Worm (Caenorhabditis elegans) whole organism, young adult: Measurements from ENCODE around the gene rgs-7.

ENCODE experiments used
- C17E4.6 ChIP-seq: fragments of 200-800 bp; sonication (Bioruptor generic); IDR thresholded peaks from 2 replicates; pipeline ENCODE4 v1.3.6; 2022; ENCODE audit warnings: missing genetic modification reagents, missing genetic modification characterization, missing compliant biosample characterization
- ZK185.1 ChIP-seq: sonication (generic microtip); optimal IDR thresholded peaks from 2 replicates; lab custom pipeline; 2016; ENCODE audit warnings: mild to moderate bottlenecking, missing genetic modification characterization, missing compliant biosample characterization; ENCODE audit not compliant: poor library complexity, severe bottlenecking
- ama-1 ChIP-seq, 3 experiments: fragments of 150-350 bp in 1 of 3; sonication (generic microtip) in 2 of 3; optimal IDR thresholded peaks; 2 replicates each; lab custom pipeline; 2014 to 2018; ENCODE audit warnings: missing biosample characterization in 2 of 3, missing genetic modification characterization in 2 of 3, missing genetic modification reagents in 2 of 3
- ccch-3 ChIP-seq: fragments of 200-800 bp; sonication (Bioruptor generic); optimal IDR thresholded peaks from 2 replicates; lab custom pipeline; 2018; ENCODE audit warnings: mild to moderate bottlenecking, missing genetic modification characterization, missing compliant biosample characterization
- ceh-40 ChIP-seq: fragments of 200-800 bp; sonication (Bioruptor generic); IDR thresholded peaks from 2 replicates; pipeline ENCODE4 v1.3.6; 2022; ENCODE audit warnings: missing genetic modification characterization, missing compliant biosample characterization
- efl-1 ChIP-seq: fragments of 150-350 bp; optimal IDR thresholded peaks from 2 replicates; lab custom pipeline; 2014; ENCODE audit warnings: missing biosample characterization, missing genetic modification reagents, missing genetic modification characterization
- egl-18 ChIP-seq: fragments of 200-800 bp; sonication (Bioruptor generic); IDR thresholded peaks from 2 replicates; pipeline ENCODE4 v1.3.6; 2022; ENCODE audit warnings: missing genetic modification reagents, missing genetic modification characterization, missing compliant biosample characterization
- lin-54 ChIP-seq: fragments of 200-800 bp; sonication (Bioruptor generic); optimal IDR thresholded peaks from 2 replicates; lab custom pipeline; 2018; ENCODE audit warnings: mild to moderate bottlenecking, missing genetic modification characterization, missing compliant biosample characterization
- pbrm-1 ChIP-seq: fragments of 200-800 bp; sonication (Bioruptor generic); IDR thresholded peaks from 2 replicates; pipeline ENCODE4 v1.3.6; 2022; ENCODE audit warnings: missing genetic modification reagents, missing genetic modification characterization, missing compliant biosample characterization
- ztf-18 ChIP-seq: sonication (generic microtip); optimal IDR thresholded peaks from 2 replicates; lab custom pipeline; 2016; ENCODE audit warnings: missing genotype, mild to moderate bottlenecking, missing genetic modification characterization, missing compliant biosample characterization

DNA sequence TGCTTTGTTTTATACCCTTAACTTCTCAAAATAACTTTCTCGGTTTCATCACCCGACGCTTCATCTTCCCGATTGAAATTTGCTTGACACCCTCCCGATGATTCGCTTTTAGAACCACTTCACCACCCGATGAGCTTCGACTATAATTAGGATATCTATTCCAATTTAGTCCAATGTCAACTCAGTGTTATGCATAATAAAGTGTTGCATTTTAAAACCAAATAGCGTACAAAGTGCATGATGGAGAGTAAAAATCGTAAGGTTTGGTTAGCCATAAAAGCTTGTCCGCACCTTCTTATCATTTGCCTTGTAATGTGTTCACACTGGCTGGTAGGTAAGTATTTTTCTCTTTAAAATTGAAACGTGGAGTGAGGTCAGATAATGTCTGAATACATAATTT, 43.4 kb upstream of the rgs-7 start, which contains the start of gene C12D12.1:
- TF ChIP-seq egl-18 (GFP tag; lab: Robert Waterston, UW), result no peak
- TF ChIP-seq lin-54, result no peak
- no peak for TF ChIP-seq C17E4.6
- no peak for TF ChIP-seq ZK185.1
- no peak for TF ChIP-seq efl-1 (GFP tag; lab: Kevin White, UChicago)
- TF ChIP-seq ama-1 (optimal IDR thresholded peaks at IDR 0.05; lab: Kevin White, UChicago), result no peak
- no peak for TF ChIP-seq ama-1 (GFP tag; optimal IDR thresholded peaks at IDR 0.05; lab: Kevin White, UChicago)
- no peak for TF ChIP-seq ccch-3 (GFP tag; lab: Kevin White, UChicago)
- TF ChIP-seq ztf-18 (tag; lab: Kevin White, UChicago), result no peak
- TF ChIP-seq pbrm-1, result no peak
- no peak for TF ChIP-seq ceh-40 (GFP tag; lab: Robert Waterston, UW)
